Fruit fly (Drosophila melanogaster): Measurements from ENCODE around the gene DEF8.

- TF ChIP-seq CG8478 (optimal IDR thresholded peaks at IDR 0.05): no peak
- TF ChIP-seq pan (optimal IDR thresholded peaks at IDR 0.05): no peak
- no peak for TF ChIP-seq psq (optimal IDR thresholded peaks at IDR 0.05)
- no peak for TF ChIP-seq usp (GFP tag; optimal IDR thresholded peaks at IDR 0.05)
- no peak for TF ChIP-seq Dll (optimal IDR thresholded peaks at IDR 0.05)
These were observed 30.0 kb upstream of the DEF8 start for dm6 chr3L:12101924-12102383.

Data from whole organism.